Fruit fly (Drosophila melanogaster) whole organism, adult: ENCODE results near the gene Mtr3.

Experiments
- CG5204 ChIP-seq: fragments of 200-800 bp; sonication (Bioruptor generic); optimal IDR thresholded peaks from 2 replicates; lab custom pipeline; 2016; ENCODE audit warnings: missing biosample characterization, missing genetic modification characterization
- pad ChIP-seq: fragments of 200-800 bp; sonication (Bioruptor generic); optimal IDR thresholded peaks from 3 replicates; lab custom pipeline; 2017; ENCODE audit warnings: missing biosample characterization, missing genetic modification characterization, mild to moderate bottlenecking, moderate library complexity, missing genetic modification reagents

DNA sequence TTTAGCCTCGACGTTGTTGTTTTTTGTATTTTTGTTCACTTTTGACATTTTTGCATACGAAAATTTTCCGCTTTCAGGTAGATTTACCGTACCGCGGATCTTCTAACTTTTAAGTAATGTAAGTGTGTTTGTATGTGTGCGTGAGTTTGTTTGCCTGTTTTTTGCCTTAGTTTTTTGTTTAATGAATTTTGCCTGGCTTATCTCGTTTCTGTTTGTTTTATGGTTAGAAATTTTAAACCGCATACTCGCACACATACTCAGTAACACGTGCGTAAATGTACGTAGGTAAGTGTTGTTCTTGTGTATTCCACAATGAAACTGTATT lies 15.9 kb downstream of the Mtr3 start:
- no peak for TF ChIP-seq CG5204 (GFP tag; lab: Kevin White, UChicago)
- TF ChIP-seq pad: no peak
